Worm (Caenorhabditis elegans) whole organism, early embryonic: ENCODE measurements around the gene F18E9.3.

Source experiments
- B0310.2 ChIP-seq: sonication (generic microtip); optimal IDR thresholded peaks from 2 replicates; lab custom pipeline; 2016; ENCODE audit warnings: mild to moderate bottlenecking, missing genetic modification characterization, missing compliant biosample characterization
- F13C5.2 ChIP-seq: sonication (generic microtip); optimal IDR thresholded peaks from 2 replicates; lab custom pipeline; 2017; ENCODE audit warnings: mild to moderate bottlenecking, missing genetic modification characterization, inconsistent platforms, missing compliant biosample characterization
- aly-1 ChIP-seq: sonication (generic microtip); optimal IDR thresholded peaks from 2 replicates; lab custom pipeline; 2016; ENCODE audit warnings: missing genetic modification characterization, missing compliant biosample characterization
- ama-1 ChIP-seq: fragments of 150-350 bp; optimal IDR thresholded peaks from 2 replicates; lab custom pipeline; 2014
- ceh-13 ChIP-seq: fragments of 200-800 bp; sonication (Bioruptor generic); optimal IDR thresholded peaks from 2 replicates; lab custom pipeline; 2018; ENCODE audit warnings: mild to moderate bottlenecking, missing genetic modification characterization, missing compliant biosample characterization
- ceh-36 ChIP-seq: sonication (generic microtip); optimal IDR thresholded peaks from 2 replicates; lab custom pipeline; 2016; ENCODE audit warnings: missing genetic modification characterization, inconsistent platforms, missing compliant biosample characterization
- ets-7 ChIP-seq: sonication (generic microtip); optimal IDR thresholded peaks from 2 replicates; lab custom pipeline; 2016; ENCODE audit warnings: missing genotype, missing genetic modification characterization, missing compliant biosample characterization
- flt-1 ChIP-seq: fragments of 200-800 bp; sonication (Bioruptor generic); IDR thresholded peaks from 2 replicates; pipeline ENCODE4 v1.3.6; 2022; ENCODE audit warnings: missing genetic modification characterization, missing compliant biosample characterization
- hmbx-1 ChIP-seq: sonication (generic microtip); optimal IDR thresholded peaks from 2 replicates; lab custom pipeline; 2016; ENCODE audit warnings: mild to moderate bottlenecking, missing genetic modification characterization, missing compliant biosample characterization
- hmg-4 ChIP-seq: fragments of 200-800 bp; sonication (Bioruptor generic); optimal IDR thresholded peaks from 2 replicates; lab custom pipeline; 2018; ENCODE audit warnings: mild to moderate bottlenecking, missing genetic modification characterization, missing compliant biosample characterization
- hnd-1 ChIP-seq: sonication (generic microtip); optimal IDR thresholded peaks from 2 replicates; lab custom pipeline; 2016; ENCODE audit warnings: missing genetic modification characterization, missing compliant biosample characterization
- pes-1 ChIP-seq: fragments of 200-800 bp; sonication (Bioruptor generic); IDR thresholded peaks from 2 replicates; pipeline ENCODE4 v1.3.6; 2022; ENCODE audit warnings: missing genetic modification reagents, missing genetic modification characterization, missing compliant biosample characterization
- scrt-1 ChIP-seq: fragments of 200-800 bp; sonication (Bioruptor generic); IDR thresholded peaks from 2 replicates; pipeline ENCODE4 v1.3.6; 2022; ENCODE audit warnings: missing genetic modification characterization, missing compliant biosample characterization
- sea-1 ChIP-seq: fragments of 200-800 bp; sonication (Bioruptor generic); conservative IDR thresholded peaks from 2 replicates; pipeline ENCODE4 v1.3.6; 2022; ENCODE audit warnings: missing genetic modification characterization, missing compliant biosample characterization
- tbx-11 ChIP-seq: fragments of 200-800 bp; sonication (Bioruptor generic); IDR thresholded peaks from 2 replicates; pipeline ENCODE4 v1.3.6; 2022; ENCODE audit warnings: missing genetic modification characterization, missing compliant biosample characterization
- tbx-37 ChIP-seq: fragments of 200-800 bp; sonication (Bioruptor generic); conservative IDR thresholded peaks from 2 replicates; pipeline ENCODE4 v1.3.6; 2022; ENCODE audit warnings: missing genetic modification reagents, missing genetic modification characterization, missing compliant biosample characterization
- tra-4 ChIP-seq: sonication (generic microtip); optimal IDR thresholded peaks from 2 replicates; lab custom pipeline; 2017; ENCODE audit warnings: missing genetic modification characterization, missing compliant biosample characterization

F18E9.3 gene

DNA sequence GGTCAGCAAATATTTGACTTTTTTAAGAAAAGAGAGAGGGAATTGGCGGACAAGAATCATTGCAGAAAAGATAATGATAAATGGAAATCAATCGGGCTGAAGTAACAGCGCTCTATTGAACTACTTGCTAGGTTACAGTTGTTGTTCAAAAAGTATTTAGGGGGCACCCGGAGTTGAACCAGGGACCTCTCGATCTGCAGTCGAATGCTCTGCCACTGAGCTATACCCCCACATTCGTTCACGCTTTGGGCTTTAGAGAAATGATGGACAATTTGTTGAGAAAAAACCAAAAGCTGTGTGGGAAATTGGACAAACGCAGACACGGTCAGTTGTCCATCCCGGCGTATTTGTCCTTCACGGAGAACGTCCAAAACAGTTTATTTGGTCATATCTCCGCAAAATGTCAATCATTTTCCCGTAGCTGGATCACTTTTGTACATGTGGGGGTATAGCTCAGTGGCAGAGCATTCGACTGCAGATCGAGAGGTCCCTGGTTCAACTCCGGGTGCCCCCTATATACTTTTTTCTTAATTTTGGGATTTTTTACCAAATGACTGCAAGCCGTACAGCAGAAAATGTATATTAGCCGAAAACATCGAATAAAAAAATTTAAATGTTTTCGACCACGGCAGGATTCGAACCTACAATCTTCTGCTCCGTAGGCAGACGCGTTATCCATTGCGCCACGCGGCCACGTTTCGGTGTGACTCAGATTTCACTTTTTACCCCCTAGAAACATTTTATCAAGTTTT lies 38.1 kb downstream of the F18E9.3 start:
- TF ChIP-seq tra-4 (tag; lab: Kevin White, UChicago) = no peak
- TF ChIP-seq B0310.2 (tag; lab: Kevin White, UChicago) = no peak
- no peak for TF ChIP-seq ceh-13 (GFP tag; lab: Kevin White, UChicago)
- no peak for TF ChIP-seq tbx-37
- TF ChIP-seq ceh-36 = peak; percentile 40
- TF ChIP-seq tbx-11 = 0 out of 2 replicates have a peak, but pooled peaks have one; percentile 5
- TF ChIP-seq hmbx-1 = no peak
- peak; percentile 52; the same call in 1 of the 2 replicates for TF ChIP-seq pes-1 (GFP tag; lab: Robert Waterston, UW)
- 0 out of 2 replicates have a peak, but pooled peaks have one; percentile 10 for TF ChIP-seq flt-1 (GFP tag; lab: Robert Waterston, UW)
- no peak for TF ChIP-seq ets-7 (tag; lab: Kevin White, UChicago)
- no peak for TF ChIP-seq F13C5.2 (tag; lab: Kevin White, UChicago)
- 0 out of 2 replicates have a peak, but pooled peaks have one; percentile 50 for TF ChIP-seq scrt-1 (GFP tag; lab: Robert Waterston, UW)
- peak; percentile 36 for TF ChIP-seq hnd-1
- no peak for TF ChIP-seq aly-1 (tag; lab: Kevin White, UChicago)
- TF ChIP-seq sea-1 (GFP tag; lab: Robert Waterston, UW) = peak; percentile 42; the same call in 1 of the 2 replicates
- TF ChIP-seq hmg-4 (GFP tag; lab: Kevin White, UChicago) = no peak

ce11 chrX:8625090-8625489 lies 39.1 kb downstream of the F18E9.3 start, which contains the start of gene K01A12.3:
TSS of gene K01A12.3 (minus strand) at chrX:8625190.
- no peak for TF ChIP-seq hmbx-1
- TF ChIP-seq ama-1 (lab: Kevin White, UChicago) = no peak
- no peak for TF ChIP-seq tbx-37
- TF ChIP-seq F13C5.2 (tag; lab: Kevin White, UChicago) = no peak
- no peak for TF ChIP-seq flt-1 (GFP tag; lab: Robert Waterston, UW)
- no peak for TF ChIP-seq tra-4 (tag; lab: Kevin White, UChicago)
- TF ChIP-seq aly-1 (tag; lab: Kevin White, UChicago) = no peak
- no peak for TF ChIP-seq ceh-13 (GFP tag; lab: Kevin White, UChicago)
- no peak for TF ChIP-seq B0310.2 (tag; lab: Kevin White, UChicago)
- no peak for TF ChIP-seq pes-1 (GFP tag; lab: Robert Waterston, UW)

ce11 chrX:8638679-8639184 lies 52.8 kb downstream of the F18E9.3 start:
- peak; percentile 75; the same call in 1 of the 2 replicates for TF ChIP-seq tbx-11
- peak; percentile 50 for TF ChIP-seq B0310.2 (tag; lab: Kevin White, UChicago)
- peak; percentile 34 for TF ChIP-seq hmbx-1
- TF ChIP-seq aly-1 (tag; lab: Kevin White, UChicago) = no peak
- TF ChIP-seq scrt-1 (GFP tag; lab: Robert Waterston, UW) = peak; percentile 85
- no peak for TF ChIP-seq F13C5.2 (tag; lab: Kevin White, UChicago)
- peak; percentile 84 for TF ChIP-seq pes-1 (GFP tag; lab: Robert Waterston, UW)
- no peak for TF ChIP-seq ceh-13 (GFP tag; lab: Kevin White, UChicago)
- TF ChIP-seq ceh-36 = no peak
- no peak for TF ChIP-seq hmg-4 (GFP tag; lab: Kevin White, UChicago)
- TF ChIP-seq hnd-1 = peak; percentile 69
- no peak for TF ChIP-seq tra-4 (tag; lab: Kevin White, UChicago)
- peak; percentile 78; the same call in 1 of the 2 replicates for TF ChIP-seq sea-1 (GFP tag; lab: Robert Waterston, UW)
- TF ChIP-seq tbx-37 = peak; percentile 70; the same call in 1 of the 2 replicates
- TF ChIP-seq flt-1 (GFP tag; lab: Robert Waterston, UW) = peak; percentile 84
- no peak for TF ChIP-seq ama-1 (lab: Kevin White, UChicago)
- TF ChIP-seq ets-7 (tag; lab: Kevin White, UChicago) = no peak
